Fruit fly (Drosophila melanogaster) Kc167 (cell line): Measurements from ENCODE around the gene Nha1.

ENCODE experiments used
- Myc ChIP-seq: fragments of >200 bp; optimal IDR thresholded peaks from 2 replicates; lab custom pipeline; 2017; ENCODE audit warnings: missing external identifiers
- h ChIP-seq: fragments of >200 bp; optimal IDR thresholded peaks from 3 replicates; lab custom pipeline; 2018; ENCODE audit warnings: missing external identifiers
- insv ChIP-seq: fragments of >200 bp; optimal IDR thresholded peaks from 3 replicates; lab custom pipeline; 2018; ENCODE audit warnings: missing external identifiers
- psq ChIP-seq: fragments of >200 bp; optimal IDR thresholded peaks from 2 replicates; lab custom pipeline; 2017; ENCODE audit warnings: missing external identifiers

DNA sequence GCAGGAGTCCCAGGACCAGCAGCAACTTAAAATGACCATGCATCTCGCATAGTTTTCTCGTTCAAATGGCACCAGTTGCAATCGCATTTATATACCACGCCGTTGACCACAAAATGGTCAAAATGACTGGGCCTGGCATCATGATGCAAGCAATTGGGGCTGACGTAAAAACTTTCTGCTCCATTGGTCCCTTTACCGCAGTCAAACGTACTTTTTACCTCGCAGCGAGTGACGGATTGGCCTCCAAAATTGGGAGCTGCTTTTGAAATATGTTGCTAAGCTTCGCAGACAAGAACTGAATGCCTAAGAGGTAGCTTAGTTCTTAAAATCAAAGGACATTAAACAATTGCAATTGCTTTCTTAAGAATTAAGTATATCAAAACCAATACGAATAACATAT is 46.2 kb upstream of the Nha1 start, which contains the start of gene CG32829:
- no peak for TF ChIP-seq insv (lab: Kevin White, UChicago)
- no peak for TF ChIP-seq psq (lab: Kevin White, UChicago)
- no peak for TF ChIP-seq h (lab: Kevin White, UChicago)
- no peak for TF ChIP-seq Myc (lab: Kevin White, UChicago)
